In the genomic region with DNA sequence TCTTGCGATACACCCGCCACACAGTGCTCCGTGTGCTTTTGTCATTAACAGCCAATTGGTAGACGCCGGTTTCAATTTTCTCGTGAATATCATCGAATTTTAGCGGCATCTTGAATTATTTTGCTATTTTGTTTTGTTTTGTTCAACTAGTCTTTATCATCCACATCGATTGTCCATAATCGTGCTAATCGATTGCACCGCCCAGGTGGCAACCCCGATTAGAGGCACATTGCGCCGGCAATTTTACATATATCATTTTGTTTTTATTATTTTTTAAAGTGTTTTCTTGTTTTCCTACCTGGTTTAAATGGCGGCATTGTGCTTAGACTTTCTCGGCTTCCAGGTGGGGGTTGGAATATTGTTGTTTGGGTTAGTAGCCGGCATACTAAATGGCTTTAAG, we compare ENCODE assay signal across 2 fruit fly cellular contexts.
TF ChIP-seq lines count a peak whose summit lies in the region.

TSS of gene CG34116 (minus strand) at position 142 of the 400 bp plus-strand sequence.

- TF ChIP-seq CTCF in whole organism, embryonic (GFP tag; optimal IDR thresholded peaks at IDR 0.05; lab: Kevin White, UChicago): no peak

TF ChIP-seq in whole organism, adult, 20 proteins besides CTCF, POLR2A, EP300 and RAD21:
- TF ChIP-seq Mnt (GFP tag; optimal IDR thresholded peaks at IDR 0.05; lab: Kevin White, UChicago) (peak; percentile 18), CG7101 (tag; optimal IDR thresholded peaks at IDR 0.05; lab: Kevin White, UChicago) (no peak), ovo (GFP tag; optimal IDR thresholded peaks at IDR 0.05; lab: Kevin White, UChicago) (no peak), Clk (GFP tag; optimal IDR thresholded peaks at IDR 0.05; lab: Kevin White, UChicago) (no peak), Hr96 (GFP tag; optimal IDR thresholded peaks at IDR 0.05; lab: Kevin White, UChicago) (no peak), CG33017 (tag; optimal IDR thresholded peaks at IDR 0.05; lab: Kevin White, UChicago) (no peak), tj (GFP tag; optimal IDR thresholded peaks at IDR 0.05; lab: Kevin White, UChicago) (no peak), bab1 (GFP tag; optimal IDR thresholded peaks at IDR 0.05; lab: Kevin White, UChicago) (peak; percentile 24), pad (GFP tag; optimal IDR thresholded peaks at IDR 0.05; lab: Kevin White, UChicago) (no peak), CG11617 (GFP tag; optimal IDR thresholded peaks at IDR 0.05; lab: Kevin White, UChicago) (no peak), kay (GFP tag; lab: Kevin White, UChicago; ENCODE audit: borderline replicate concordance) (no peak), cnc (optimal IDR thresholded peaks at IDR 0.05; lab: Kevin White, UChicago) (no peak), CG14711 (tag; optimal IDR thresholded peaks at IDR 0.05; lab: Kevin White, UChicago) (no peak), CG5204 (GFP tag; optimal IDR thresholded peaks at IDR 0.05; lab: Kevin White, UChicago) (no peak), CG1620 (GFP tag; optimal IDR thresholded peaks at IDR 0.05; lab: Kevin White, UChicago) (no peak), cic (GFP tag; optimal IDR thresholded peaks at IDR 0.05; lab: Kevin White, UChicago) (no peak), toe (GFP tag; optimal IDR thresholded peaks at IDR 0.05; lab: Kevin White, UChicago) (no peak), Crg-1 (GFP tag; optimal IDR thresholded peaks at IDR 0.05; lab: Kevin White, UChicago) (no peak)

TF ChIP-seq in whole organism, embryonic, 481 proteins besides CTCF, POLR2A, EP300 and RAD21 (continues in another document):
- TF ChIP-seq CG8388 (GFP tag; optimal IDR thresholded peaks at IDR 0.05; lab: Kevin White, UChicago) (no peak), tna (GFP tag; IDR thresholded peaks at IDR 0.05; lab: Robert Waterston, UW; ENCODE audit: partially characterized antibody) (peak; percentile 55; the same call in 1 of the 2 replicates), Sin3A (optimal IDR thresholded peaks at IDR 0.05; lab: Kevin White, UChicago) (peak; percentile 22), CG8478 (optimal IDR thresholded peaks at IDR 0.05; lab: Kevin White, UChicago) (no peak), sna (GFP tag; IDR thresholded peaks at IDR 0.05; lab: Robert Waterston, UW; ENCODE audit: partially characterized antibody) (peak; percentile 19; the same call in 1 of the 2 replicates), CG1602 (GFP tag; optimal IDR thresholded peaks at IDR 0.05; lab: Kevin White, UChicago) (no peak), CG9437 (GFP tag; optimal IDR thresholded peaks at IDR 0.05; lab: Kevin White, UChicago) (no peak), crp (GFP tag; optimal IDR thresholded peaks at IDR 0.05; lab: Kevin White, UChicago) (peak in 1 of 2 experiments; percentile 62), D (optimal IDR thresholded peaks at IDR 0.05; lab: Kevin White, UChicago) (no peak), D (GFP tag; optimal IDR thresholded peaks at IDR 0.05; lab: Kevin White, UChicago) (no peak), mld (GFP tag; IDR thresholded peaks at IDR 0.05; lab: Robert Waterston, UW; ENCODE audit: partially characterized antibody) (0 out of 3 replicates have a peak, but pooled peaks have one; percentile 44), CG2129 (GFP tag; IDR thresholded peaks at IDR 0.05; lab: Robert Waterston, UW; ENCODE audit: partially characterized antibody) (peak; percentile 36), Atf3 (GFP tag; optimal IDR thresholded peaks at IDR 0.05; lab: Kevin White, UChicago) (no peak), tx (GFP tag; optimal IDR thresholded peaks at IDR 0.05; lab: Kevin White, UChicago) (no peak), z (GFP tag; IDR thresholded peaks at IDR 0.05; lab: Robert Waterston, UW) (no peak), unpg (GFP tag; optimal IDR thresholded peaks at IDR 0.05; lab: Kevin White, UChicago) (no peak), gro (GFP tag; optimal IDR thresholded peaks at IDR 0.05; lab: Kevin White, UChicago) (no peak), unc-4 (GFP tag; IDR thresholded peaks at IDR 0.05; lab: Robert Waterston, UW; ENCODE audit: partially characterized antibody) (peak; percentile 57; the same call in 1 of the 2 replicates), nerfin-2 (GFP tag; IDR thresholded peaks at IDR 0.05; lab: Robert Waterston, UW; ENCODE audit: partially characterized antibody) (peak; percentile 59), Sry-δ (GFP tag; optimal IDR thresholded peaks at IDR 0.05; lab: Kevin White, UChicago) (peak; percentile 48), bbx (GFP tag; IDR thresholded peaks at IDR 0.05; lab: Robert Waterston, UW; ENCODE audit: partially characterized antibody) (peak; percentile 73), cg (GFP tag; optimal IDR thresholded peaks at IDR 0.05; lab: Kevin White, UChicago) (peak; percentile 7), HLH4C (GFP tag; IDR thresholded peaks at IDR 0.05; lab: Robert Waterston, UW; ENCODE audit: partially characterized antibody) (peak; percentile 67), MESR4 (GFP tag; optimal IDR thresholded peaks at IDR 0.05; lab: Kevin White, UChicago) (peak; percentile 14), CG11247 (GFP tag; IDR thresholded peaks at IDR 0.05; lab: Robert Waterston, UW) (no peak), Dref (GFP tag; IDR thresholded peaks at IDR 0.05; lab: Robert Waterston, UW) (peak; percentile 76), pho (GFP tag; optimal IDR thresholded peaks at IDR 0.05; lab: Kevin White, UChicago) (no peak), inv (GFP tag; IDR thresholded peaks at IDR 0.05; lab: Robert Waterston, UW; ENCODE audit: partially characterized antibody) (peak; percentile 41; the same call in 1 of the 2 replicates), ara (GFP tag; IDR thresholded peaks at IDR 0.05; lab: Robert Waterston, UW) (no peak), CG17802 (tag; optimal IDR thresholded peaks at IDR 0.05; lab: Kevin White, UChicago) (no peak), E2f2 (GFP tag; IDR thresholded peaks at IDR 0.05; lab: Robert Waterston, UW) (peak; percentile 15; the same call in 1 of the 2 replicates), az2 (GFP tag; optimal IDR thresholded peaks at IDR 0.05; lab: Kevin White, UChicago) (no peak), wor (GFP tag; IDR thresholded peaks at IDR 0.05; lab: Robert Waterston, UW) (no peak), CG7963 (GFP tag; IDR thresholded peaks at IDR 0.05; lab: Robert Waterston, UW; ENCODE audit: partially characterized antibody) (peak; percentile 38; the same call in 2 of the 3 replicates), CG2202 (tag; optimal IDR thresholded peaks at IDR 0.05; lab: Kevin White, UChicago) (no peak), ato (GFP tag; IDR thresholded peaks at IDR 0.05; lab: Robert Waterston, UW; ENCODE audit: partially characterized antibody) (peak; percentile 51; the same call in 1 of the 2 replicates), Doc3 (GFP tag; IDR thresholded peaks at IDR 0.05; lab: Robert Waterston, UW; ENCODE audit: partially characterized antibody) (peak; percentile 54), psq (GFP tag; optimal IDR thresholded peaks at IDR 0.05; lab: Kevin White, UChicago) (no peak), trem (tag; optimal IDR thresholded peaks at IDR 0.05; lab: Kevin White, UChicago) (peak; percentile 26), CG6654 (GFP tag; optimal IDR thresholded peaks at IDR 0.05; lab: Kevin White, UChicago) (no peak), phol (tag; optimal IDR thresholded peaks at IDR 0.05; lab: Kevin White, UChicago) (peak; percentile 30), CG2116 (GFP tag; optimal IDR thresholded peaks at IDR 0.05; lab: Kevin White, UChicago) (peak; percentile 24), CG14860 (GFP tag; IDR thresholded peaks at IDR 0.05; lab: Robert Waterston, UW; ENCODE audit: partially characterized antibody) (peak; percentile 48; the same call in 2 of the 3 replicates), Nf-YB (GFP tag; optimal IDR thresholded peaks at IDR 0.05; lab: Kevin White, UChicago) (no peak), CG16813 (GFP tag; IDR thresholded peaks at IDR 0.05; lab: Robert Waterston, UW; ENCODE audit: partially characterized antibody) (peak; percentile 61), CG13287 (GFP tag; IDR thresholded peaks at IDR 0.05; lab: Robert Waterston, UW; ENCODE audit: partially characterized antibody) (peak; percentile 71), pb (GFP tag; optimal IDR thresholded peaks at IDR 0.05; lab: Kevin White, UChicago) (no peak), BEAF-32 (GFP tag; optimal IDR thresholded peaks at IDR 0.05; lab: Kevin White, UChicago) (peak; percentile 66), CG6791 (GFP tag; IDR thresholded peaks at IDR 0.05; lab: Robert Waterston, UW; ENCODE audit: partially characterized antibody) (peak; percentile 84), pzg (GFP tag; optimal IDR thresholded peaks at IDR 0.05; lab: Kevin White, UChicago) (peak; percentile 32), Bgb (GFP tag; IDR thresholded peaks at IDR 0.05; lab: Robert Waterston, UW; ENCODE audit: partially characterized antibody) (peak; percentile 73), MBD-R2 (GFP tag; IDR thresholded peaks at IDR 0.05; lab: Robert Waterston, UW) (peak; percentile 61; the same call in 1 of the 2 replicates), H15 (GFP tag; IDR thresholded peaks at IDR 0.05; lab: Robert Waterston, UW) (no peak), Ets65A (GFP tag; lab: Kevin White, UChicago) (peak; percentile 38), CG34422 (GFP tag; IDR thresholded peaks at IDR 0.05; lab: Robert Waterston, UW) (peak; percentile 21; the same call in 1 of the 3 replicates), HLH3B (GFP tag; IDR thresholded peaks at IDR 0.05; lab: Robert Waterston, UW) (no peak), knrl (GFP tag; IDR thresholded peaks at IDR 0.05; lab: Robert Waterston, UW; ENCODE audit: partially characterized antibody) (peak; percentile 65; the same call in 2 of the 3 replicates), Scr (GFP tag; IDR thresholded peaks at IDR 0.05; lab: Robert Waterston, UW; ENCODE audit: partially characterized antibody) (peak; percentile 70), sd (tag; optimal IDR thresholded peaks at IDR 0.05; lab: Kevin White, UChicago) (no peak), Bteb2 (GFP tag; optimal IDR thresholded peaks at IDR 0.05; lab: Kevin White, UChicago) (no peak), Opbp (GFP tag; IDR thresholded peaks at IDR 0.05; lab: Robert Waterston, UW; ENCODE audit: partially characterized antibody) (peak; percentile 57; the same call in 2 of the 3 replicates), stwl (tag; optimal IDR thresholded peaks at IDR 0.05; lab: Kevin White, UChicago) (peak; percentile 28), zen2 (GFP tag; IDR thresholded peaks at IDR 0.05; lab: Robert Waterston, UW; ENCODE audit: partially characterized antibody) (peak; percentile 75; the same call in 2 of the 3 replicates), amos (GFP tag; IDR thresholded peaks at IDR 0.05; lab: Robert Waterston, UW; ENCODE audit: partially characterized antibody) (peak; percentile 66; the same call in 1 of the 2 replicates)
